Worm (Caenorhabditis elegans) whole organism, young adult: ENCODE results near the gene bicd-1.

Experiments used
- madf-8 ChIP-seq: fragments of 200-800 bp; sonication (Bioruptor generic); conservative IDR thresholded peaks from 2 replicates; pipeline ENCODE4 v1.3.6; 2022; ENCODE audit warnings: missing genetic modification reagents, missing genetic modification characterization, missing compliant biosample characterization
- snpc-4 ChIP-seq, 5 experiments: fragments of 150-350 bp in 1 of 5; sonication (generic microtip) in 4 of 5; optimal IDR thresholded peaks; 2 replicates each; lab custom pipeline; 2014 to 2018; ENCODE audit warnings: missing genetic modification characterization in 5 of 5, missing biosample characterization in 3 of 5, antibody characterized with exemption in 2 of 5, mild to moderate bottlenecking in 2 of 5, missing compliant biosample characterization in 2 of 5, missing genotype in 2 of 5, moderate library complexity in 2 of 5, missing genetic modification reagents in 1 of 5

DNA sequence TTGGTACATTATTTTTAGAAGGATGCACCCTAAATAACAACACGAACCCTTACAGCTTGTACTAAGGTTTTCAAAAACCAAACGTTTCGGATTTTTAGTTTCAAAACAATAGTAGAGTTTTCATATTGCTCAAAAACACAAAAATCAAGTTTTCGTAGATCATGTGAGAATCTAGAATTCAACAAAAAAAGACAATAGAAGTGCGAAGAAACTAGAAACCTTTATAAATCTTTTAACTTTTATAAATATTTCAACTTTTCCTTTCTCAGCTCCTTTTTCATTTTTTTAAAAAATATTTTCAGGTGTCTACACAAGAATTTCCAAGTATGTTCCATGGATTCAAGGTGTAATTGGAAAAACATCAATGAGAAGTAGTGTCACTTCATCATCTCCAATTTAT, 11.7 kb downstream of the bicd-1 start, which contains the start of gene best-9:
- TF ChIP-seq madf-8 (GFP tag; lab: Robert Waterston, UW) (no peak), snpc-4 (GFP tag; optimal IDR thresholded peaks at IDR 0.05; lab: Kevin White, UChicago) (no peak), snpc-4 (tag; optimal IDR thresholded peaks at IDR 0.05; lab: Kevin White, UChicago) (no peak)
